Fruit fly (Drosophila melanogaster): ENCODE measurements around the gene CG5664.

CG5664 gene

DNA sequence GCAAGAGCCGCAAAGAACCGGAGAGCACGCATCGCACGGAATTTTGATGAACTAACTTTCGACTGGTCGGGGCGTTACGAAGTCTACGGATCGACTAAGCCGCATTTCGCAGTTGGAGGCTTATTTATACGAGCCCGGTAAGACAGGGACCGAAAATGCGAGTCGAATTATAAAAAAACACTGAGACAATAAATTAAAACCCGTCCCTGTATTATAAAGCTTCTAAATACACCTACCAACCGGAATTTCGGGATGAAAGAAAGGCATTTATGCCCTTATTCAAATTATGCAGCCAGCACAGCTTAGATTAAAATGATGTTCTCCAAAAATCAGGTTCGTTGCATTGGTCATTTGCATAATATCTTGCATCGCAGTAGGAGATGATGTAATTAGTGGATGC lies 3.6 kb upstream of the CG5664 start, which contains the start of gene Alp1:
Gene Alp1, minus strand, starts transcription at position 101 of the 400 bp plus-strand sequence.
- TF ChIP-seq CG13204 (GFP tag; optimal IDR thresholded peaks at IDR 0.05): no peak
- TF ChIP-seq Pif1B (GFP tag; optimal IDR thresholded peaks at IDR 0.05): no peak

DNA sequence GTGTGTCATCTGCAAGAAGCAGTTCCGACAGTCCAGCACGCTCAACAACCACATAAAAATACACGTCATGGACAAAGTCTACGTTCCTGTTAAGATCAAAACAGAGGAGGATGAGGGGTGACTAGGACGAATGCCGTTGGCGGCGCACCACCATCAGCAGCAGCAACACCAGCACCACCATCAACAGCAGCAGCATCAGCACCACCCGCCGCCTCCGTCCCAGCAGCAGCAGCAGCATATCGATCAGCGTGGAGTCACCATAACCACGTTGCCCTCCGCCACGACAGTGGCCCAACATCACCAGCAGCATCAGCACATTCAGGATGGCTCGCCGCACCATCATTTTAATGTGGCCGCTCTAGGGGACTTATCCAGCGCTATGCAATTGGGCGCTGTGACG lies 5.1 kb downstream of the CG5664 start:
- TF ChIP-seq CG4496 (GFP tag; IDR thresholded peaks at IDR 0.05): no peak
- TF ChIP-seq CG10348 (GFP tag; IDR thresholded peaks at IDR 0.05): no peak
- TF ChIP-seq fd96Ca (GFP tag; IDR thresholded peaks at IDR 0.05): no peak
- TF ChIP-seq CG32121 (GFP tag; IDR thresholded peaks at IDR 0.05): no peak
- TF ChIP-seq CG14655 (GFP tag; optimal IDR thresholded peaks at IDR 0.05): no peak
- no peak for TF ChIP-seq CG12605 (GFP tag; IDR thresholded peaks at IDR 0.05)
- TF ChIP-seq D1 (tag; optimal IDR thresholded peaks at IDR 0.05): no peak
- TF ChIP-seq rn (GFP tag; IDR thresholded peaks at IDR 0.05): no peak
- TF ChIP-seq CG8301 (tag; optimal IDR thresholded peaks at IDR 0.05): no peak
- TF ChIP-seq CG34367 (tag; optimal IDR thresholded peaks at IDR 0.05): no peak
- TF ChIP-seq gl (tag; optimal IDR thresholded peaks at IDR 0.05): no peak
- no peak for TF ChIP-seq Pif1A (GFP tag; optimal IDR thresholded peaks at IDR 0.05)

dm6 chr3L:21433744-21434384 lies 7.3 kb downstream of the CG5664 start:
- TF ChIP-seq CG13204 (GFP tag; optimal IDR thresholded peaks at IDR 0.05): no peak
- peak; percentile 28; the same call in 1 of the 2 replicates for TF ChIP-seq CG32121 (GFP tag; IDR thresholded peaks at IDR 0.05)

- peak; percentile 69 for TF ChIP-seq CG34367 (tag; optimal IDR thresholded peaks at IDR 0.05)
- peak; percentile 73 for TF ChIP-seq CG17806 (tag; optimal IDR thresholded peaks at IDR 0.05)
- peak; percentile 90 for TF ChIP-seq fd96Ca (GFP tag; IDR thresholded peaks at IDR 0.05)
- peak; percentile 81 for TF ChIP-seq CG8159 (tag; optimal IDR thresholded peaks at IDR 0.05)
- TF ChIP-seq CG10348 (GFP tag; IDR thresholded peaks at IDR 0.05): peak; percentile 72
- peak; percentile 82 for TF ChIP-seq CG4496 (GFP tag; IDR thresholded peaks at IDR 0.05)
- TF ChIP-seq EcR (GFP tag; optimal IDR thresholded peaks at IDR 0.05): no peak
- TF ChIP-seq rn (GFP tag; IDR thresholded peaks at IDR 0.05): peak; percentile 49; the same call in 1 of the 2 replicates
- no peak for TF ChIP-seq CG13204 (GFP tag; optimal IDR thresholded peaks at IDR 0.05)
- TF ChIP-seq CG15710 (tag; optimal IDR thresholded peaks at IDR 0.05): peak; percentile 78
- TF ChIP-seq D1 (tag; optimal IDR thresholded peaks at IDR 0.05): peak; percentile 47
- TF ChIP-seq CG32121 (GFP tag; IDR thresholded peaks at IDR 0.05): peak; percentile 73; the same call in 1 of the 2 replicates
- TF ChIP-seq Pif1B (GFP tag; optimal IDR thresholded peaks at IDR 0.05): no peak
- TF ChIP-seq Ets98B (GFP tag; IDR thresholded peaks at IDR 0.05): peak; percentile 66
- TF ChIP-seq CG9948 (tag; optimal IDR thresholded peaks at IDR 0.05): no peak
- TF ChIP-seq Snoo (tag; optimal IDR thresholded peaks at IDR 0.05): no peak
These were observed 8.1 kb downstream of the CG5664 start, which contains the start of the genes barc and Aef1 for dm6 chr3L:21433098-21433497. TSS of gene barc (minus strand) at chr3L:21433134. TSS of gene Aef1 (plus strand) at chr3L:21433422.

DNA sequence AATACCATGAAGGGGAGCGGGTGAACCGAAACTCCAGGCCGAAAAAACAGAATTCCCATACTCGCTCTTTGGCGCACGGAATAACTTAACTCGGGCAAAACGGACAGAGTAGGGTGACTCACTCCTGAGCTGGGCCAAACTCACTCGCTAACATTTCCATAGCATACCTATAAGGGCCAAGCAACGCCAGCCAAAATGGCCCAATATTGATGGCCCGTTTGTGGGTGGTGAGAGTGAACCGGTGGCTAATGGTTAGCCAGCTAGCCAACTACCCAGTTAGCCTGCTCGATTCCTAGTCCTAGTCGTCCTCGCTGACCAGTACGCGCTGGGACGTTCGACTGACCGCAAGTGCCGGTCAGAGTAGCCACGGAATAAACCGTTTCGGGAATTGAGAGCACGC lies 13.7 kb downstream of the CG5664 start, which contains the start of gene CG33288:
Gene CG33288, plus strand, starts transcription at position 301 of the 400 bp plus-strand sequence.
- no peak for TF ChIP-seq Pif1B (GFP tag; optimal IDR thresholded peaks at IDR 0.05)
- no peak for TF ChIP-seq Pif1A (GFP tag; optimal IDR thresholded peaks at IDR 0.05)
- no peak for TF ChIP-seq EcR (GFP tag; optimal IDR thresholded peaks at IDR 0.05)
- no peak for TF ChIP-seq rn (GFP tag; IDR thresholded peaks at IDR 0.05)
- no peak for TF ChIP-seq CG32121 (GFP tag; IDR thresholded peaks at IDR 0.05)

- TF ChIP-seq gl (tag; optimal IDR thresholded peaks at IDR 0.05): no peak
- TF ChIP-seq CG14655 (GFP tag; optimal IDR thresholded peaks at IDR 0.05): peak; percentile 84
- peak; percentile 69 for TF ChIP-seq Pif1A (GFP tag; optimal IDR thresholded peaks at IDR 0.05)
- TF ChIP-seq CG13204 (GFP tag; optimal IDR thresholded peaks at IDR 0.05): peak; percentile 26
- TF ChIP-seq rn (GFP tag; IDR thresholded peaks at IDR 0.05): no peak
- TF ChIP-seq CG12605 (GFP tag; IDR thresholded peaks at IDR 0.05): no peak
- TF ChIP-seq CG32121 (GFP tag; IDR thresholded peaks at IDR 0.05): peak; percentile 47
- TF ChIP-seq D1 (tag; optimal IDR thresholded peaks at IDR 0.05): peak; percentile 20
- peak; percentile 84 for TF ChIP-seq CG8159 (tag; optimal IDR thresholded peaks at IDR 0.05)
- no peak for TF ChIP-seq CG10348 (GFP tag; IDR thresholded peaks at IDR 0.05)
- TF ChIP-seq Ets98B (GFP tag; IDR thresholded peaks at IDR 0.05): peak; percentile 16; the same call in 1 of the 2 replicates
- TF ChIP-seq EcR (GFP tag; optimal IDR thresholded peaks at IDR 0.05): no peak
- TF ChIP-seq fd96Ca (GFP tag; IDR thresholded peaks at IDR 0.05): 0 out of 3 replicates have a peak, but pooled peaks have one; percentile 37
- peak; percentile 56 for TF ChIP-seq CG34367 (tag; optimal IDR thresholded peaks at IDR 0.05)
- peak; percentile 79 for TF ChIP-seq CG8301 (tag; optimal IDR thresholded peaks at IDR 0.05)
- peak; percentile 65 for TF ChIP-seq Pif1B (GFP tag; optimal IDR thresholded peaks at IDR 0.05)
- TF ChIP-seq CG4496 (GFP tag; IDR thresholded peaks at IDR 0.05): 0 out of 3 replicates have a peak, but pooled peaks have one; percentile 28
- no peak for TF ChIP-seq CG17806 (tag; optimal IDR thresholded peaks at IDR 0.05)
- peak; percentile 73 for TF ChIP-seq CG9948 (tag; optimal IDR thresholded peaks at IDR 0.05)
- peak; percentile 79 for TF ChIP-seq CG15710 (tag; optimal IDR thresholded peaks at IDR 0.05)
- no peak for TF ChIP-seq Snoo (tag; optimal IDR thresholded peaks at IDR 0.05)
These were observed 23.2 kb downstream of the CG5664 start for dm6 chr3L:21417884-21418536.
